Worm (Caenorhabditis elegans) whole organism, late embryonic: Measurements from ENCODE around the gene mob-1.

Experiments used
- ama-1 ChIP-seq: fragments of 150-350 bp; optimal IDR thresholded peaks from 2 replicates; lab custom pipeline; 2014
- ceh-2 ChIP-seq: sonication (generic microtip); optimal IDR thresholded peaks from 2 replicates; lab custom pipeline; 2016; ENCODE audit warnings: missing genotype, missing genetic modification characterization, missing compliant biosample characterization
- elt-2 ChIP-seq: sonication (generic microtip); optimal IDR thresholded peaks from 2 replicates; lab custom pipeline; 2016; ENCODE audit warnings: missing genetic modification reagents, missing genetic modification characterization, missing compliant biosample characterization
- hlh-30 ChIP-seq: sonication (generic microtip); optimal IDR thresholded peaks from 2 replicates; lab custom pipeline; 2017; ENCODE audit warnings: antibody characterized with exemption, missing genetic modification characterization, missing compliant biosample characterization; ENCODE audit not compliant: insufficient read depth
- nfya-1 ChIP-seq: sonication (generic microtip); optimal IDR thresholded peaks from 2 replicates; lab custom pipeline; 2017; ENCODE audit warnings: missing genetic modification characterization, mild to moderate bottlenecking, missing compliant biosample characterization, antibody characterized with exemption, moderate library complexity
- nhr-11 ChIP-seq: fragments of 150-350 bp; optimal IDR thresholded peaks from 2 replicates; lab custom pipeline; 2014; ENCODE audit warnings: missing biosample characterization, missing genetic modification characterization

- TF ChIP-seq hlh-30 (tag; lab: Kevin White, UChicago), result no peak
- no peak for TF ChIP-seq ceh-2 (tag; lab: Kevin White, UChicago)
- no peak for TF ChIP-seq ama-1 (lab: Kevin White, UChicago)
- TF ChIP-seq elt-2 (tag; lab: Kevin White, UChicago), result no peak
- no peak for TF ChIP-seq nhr-11 (tag; lab: Kevin White, UChicago)
- no peak for TF ChIP-seq nfya-1 (tag; lab: Kevin White, UChicago)
Measured at ce11 chrIV:11838657-11839056, 21.7 kb upstream of the mob-1 start, which contains the start of gene fbxb-3.
